Worm (Caenorhabditis elegans) whole organism, young adult: ENCODE data around the gene ints-11.
A peak's percentile ranks its signal among the peaks of the same experiment; 100 is the strongest.

Experiments used
- B0261.1 ChIP-seq: sonication (generic microtip); optimal IDR thresholded peaks from 2 replicates; lab custom pipeline; 2016; ENCODE audit warnings: mild to moderate bottlenecking, missing genetic modification characterization, moderate library complexity, missing compliant biosample characterization
- D2030.7 ChIP-seq: fragments of 200-800 bp; sonication (Bioruptor generic); IDR thresholded peaks from 2 replicates; pipeline ENCODE4 v1.3.6; 2022; ENCODE audit warnings: missing genetic modification reagents, missing genetic modification characterization, missing compliant biosample characterization
- F23B12.7 ChIP-seq: sonication (generic microtip); optimal IDR thresholded peaks from 2 replicates; lab custom pipeline; 2017; ENCODE audit warnings: missing genetic modification characterization, mild to moderate bottlenecking, missing compliant biosample characterization, antibody characterized with exemption, moderate library complexity; ENCODE audit not compliant: insufficient read depth
- F33H1.4 ChIP-seq: fragments of 200-800 bp; sonication (Bioruptor generic); IDR thresholded peaks from 2 replicates; pipeline ENCODE4 v1.3.6; 2022; ENCODE audit warnings: missing genetic modification reagents, missing genetic modification characterization, missing compliant biosample characterization
- F37B4.10 ChIP-seq: fragments of 200-800 bp; sonication (Bioruptor generic); IDR thresholded peaks from 2 replicates; pipeline ENCODE4 v1.3.6; 2022; ENCODE audit warnings: missing genetic modification characterization, missing compliant biosample characterization
- F52B5.7 ChIP-seq: sonication (generic microtip); optimal IDR thresholded peaks from 2 replicates; lab custom pipeline; 2016; ENCODE audit warnings: mild to moderate bottlenecking, missing genetic modification characterization, missing compliant biosample characterization
- F57A8.1 ChIP-seq: fragments of 200-800 bp; sonication (Bioruptor generic); optimal IDR thresholded peaks from 2 replicates; lab custom pipeline; 2018; ENCODE audit warnings: mild to moderate bottlenecking, missing genetic modification characterization, moderate library complexity, missing compliant biosample characterization
- K11D2.4 ChIP-seq: fragments of 200-800 bp; sonication (Bioruptor generic); IDR thresholded peaks from 2 replicates; pipeline ENCODE4 v1.3.6; 2022; ENCODE audit warnings: missing genetic modification reagents, missing genetic modification characterization, missing compliant biosample characterization
- Y53G8AR.9 ChIP-seq: fragments of 200-800 bp; sonication (Bioruptor generic); conservative IDR thresholded peaks from 2 replicates; pipeline ENCODE4 v1.3.6; 2022; ENCODE audit warnings: missing genetic modification reagents, missing genetic modification characterization, missing compliant biosample characterization
- attf-6 ChIP-seq: fragments of 200-800 bp; sonication (Bioruptor generic); IDR thresholded peaks from 2 replicates; pipeline ENCODE4 v1.3.6; 2022; ENCODE audit warnings: missing genetic modification reagents, missing genetic modification characterization, missing compliant biosample characterization
- bed-1 ChIP-seq: fragments of 200-800 bp; sonication (Bioruptor generic); IDR thresholded peaks from 2 replicates; pipeline ENCODE4 v1.3.6; 2022; ENCODE audit warnings: missing genetic modification reagents, missing genetic modification characterization, missing compliant biosample characterization
- ceh-100 ChIP-seq: fragments of 200-800 bp; sonication (Bioruptor generic); IDR thresholded peaks from 2 replicates; pipeline ENCODE4 v1.3.6; 2022; ENCODE audit warnings: missing genetic modification reagents, missing genetic modification characterization, missing compliant biosample characterization
- chd-7 ChIP-seq: sonication (generic microtip); optimal IDR thresholded peaks from 2 replicates; lab custom pipeline; 2016; ENCODE audit warnings: mild to moderate bottlenecking, missing genetic modification characterization, moderate library complexity, missing compliant biosample characterization
- die-1 ChIP-seq: sonication (generic microtip); optimal IDR thresholded peaks from 2 replicates; lab custom pipeline; 2016; ENCODE audit warnings: missing genotype, mild to moderate bottlenecking, missing genetic modification characterization, missing compliant biosample characterization
- dpff-1 ChIP-seq: sonication (generic microtip); optimal IDR thresholded peaks from 2 replicates; lab custom pipeline; 2017; ENCODE audit warnings: mild to moderate bottlenecking, missing genetic modification characterization, missing compliant biosample characterization
- fkh-3 ChIP-seq: sonication (generic microtip); optimal IDR thresholded peaks from 2 replicates; lab custom pipeline; 2016; ENCODE audit warnings: mild to moderate bottlenecking, missing genetic modification characterization, missing compliant biosample characterization
- hlh-26 ChIP-seq: fragments of 200-800 bp; sonication (Bioruptor generic); conservative IDR thresholded peaks from 2 replicates; pipeline ENCODE4 v1.3.6; 2022; ENCODE audit warnings: missing genetic modification reagents, missing genetic modification characterization, missing compliant biosample characterization
- hmg-1.2 ChIP-seq: fragments of 200-800 bp; sonication (Bioruptor generic); IDR thresholded peaks from 2 replicates; pipeline ENCODE4 v1.3.6; 2022; ENCODE audit warnings: missing genetic modification reagents, missing genetic modification characterization, missing compliant biosample characterization
- hmg-20 ChIP-seq: fragments of 200-800 bp; sonication (Bioruptor generic); IDR thresholded peaks from 2 replicates; pipeline ENCODE4 v1.3.6; 2022; ENCODE audit warnings: missing genetic modification reagents, missing genetic modification characterization, missing compliant biosample characterization
- lir-1 ChIP-seq: fragments of 200-800 bp; sonication (Bioruptor generic); conservative IDR thresholded peaks from 2 replicates; pipeline ENCODE4 v1.3.6; 2022; ENCODE audit warnings: missing genetic modification reagents, missing genetic modification characterization, missing compliant biosample characterization
- lsl-1 ChIP-seq: fragments of 200-800 bp; sonication (Bioruptor generic); optimal IDR thresholded peaks from 2 replicates; lab custom pipeline; 2018; ENCODE audit warnings: mild to moderate bottlenecking, missing genetic modification characterization, moderate library complexity, missing compliant biosample characterization
- madf-10 ChIP-seq: sonication (generic microtip); optimal IDR thresholded peaks from 2 replicates; lab custom pipeline; 2016; ENCODE audit warnings: mild to moderate bottlenecking, missing genetic modification characterization, missing compliant biosample characterization
- madf-6 ChIP-seq: fragments of 200-800 bp; sonication (Bioruptor generic); IDR thresholded peaks from 2 replicates; pipeline ENCODE4 v1.3.6; 2022; ENCODE audit warnings: missing genetic modification reagents, missing genetic modification characterization, missing compliant biosample characterization
- madf-8 ChIP-seq: fragments of 200-800 bp; sonication (Bioruptor generic); conservative IDR thresholded peaks from 2 replicates; pipeline ENCODE4 v1.3.6; 2022; ENCODE audit warnings: missing genetic modification reagents, missing genetic modification characterization, missing compliant biosample characterization
- mxl-1 ChIP-seq: sonication (generic microtip); optimal IDR thresholded peaks from 2 replicates; lab custom pipeline; 2016; ENCODE audit warnings: missing genetic modification characterization, missing compliant biosample characterization
- nhr-80 ChIP-seq: sonication (generic microtip); optimal IDR thresholded peaks from 2 replicates; lab custom pipeline; 2016; ENCODE audit warnings: missing genetic modification characterization, missing compliant biosample characterization
- rec-8 ChIP-seq, 2 experiments: sonication (generic microtip); optimal IDR thresholded peaks; 2 replicates each; lab custom pipeline; 2016; ENCODE audit warnings: mild to moderate bottlenecking in 2 of 2, missing genetic modification characterization in 2 of 2, missing genetic modification reagents in 2 of 2, missing genotype in 2 of 2, missing biosample characterization in 1 of 2, missing compliant biosample characterization in 1 of 2, moderate library complexity in 1 of 2
- rpc-1 ChIP-seq, 2 experiments: fragments of 150-350 bp in 1 of 2; sonication (generic microtip) in 1 of 2; optimal IDR thresholded peaks; 2 replicates each; lab custom pipeline; 2014 to 2018; ENCODE audit warnings: missing biosample characterization in 1 of 2, missing genetic modification characterization in 1 of 2, missing genetic modification reagents in 1 of 2, missing genotype in 1 of 2
- snpc-1.1 ChIP-seq: sonication (generic microtip); optimal IDR thresholded peaks from 2 replicates; lab custom pipeline; 2017; ENCODE audit warnings: missing genetic modification characterization, mild to moderate bottlenecking, missing compliant biosample characterization, antibody characterized with exemption, moderate library complexity, missing genotype, missing genetic modification reagents; ENCODE audit not compliant: insufficient read depth
- snpc-3.4 ChIP-seq: sonication (generic microtip); optimal IDR thresholded peaks from 2 replicates; lab custom pipeline; 2017; ENCODE audit warnings: missing genetic modification characterization, mild to moderate bottlenecking, missing compliant biosample characterization, antibody characterized with exemption, moderate library complexity, missing genotype, missing genetic modification reagents
- sptf-2 ChIP-seq: fragments of 200-800 bp; sonication (Bioruptor generic); optimal IDR thresholded peaks from 2 replicates; lab custom pipeline; 2018; ENCODE audit warnings: mild to moderate bottlenecking, missing genetic modification characterization, missing compliant biosample characterization
- tlf-1 ChIP-seq: fragments of 200-800 bp; sonication (Bioruptor generic); optimal IDR thresholded peaks from 2 replicates; lab custom pipeline; 2018; ENCODE audit warnings: mild to moderate bottlenecking, missing genetic modification characterization, missing compliant biosample characterization
- xnd-1 ChIP-seq: sonication (generic microtip); optimal IDR thresholded peaks from 2 replicates; lab custom pipeline; 2016; ENCODE audit warnings: missing genotype, missing genetic modification reagents, missing genetic modification characterization, missing compliant biosample characterization
- ztf-22 ChIP-seq: fragments of 200-800 bp; sonication (Bioruptor generic); optimal IDR thresholded peaks from 2 replicates; lab custom pipeline; 2018; ENCODE audit warnings: mild to moderate bottlenecking, missing genetic modification characterization, moderate library complexity, missing compliant biosample characterization
- ztf-3 ChIP-seq: fragments of 200-800 bp; sonication (Bioruptor generic); optimal IDR thresholded peaks from 2 replicates; lab custom pipeline; 2018; ENCODE audit warnings: mild to moderate bottlenecking, missing genetic modification characterization, missing compliant biosample characterization
- ztf-6 ChIP-seq: fragments of 200-800 bp; sonication (Bioruptor generic); IDR thresholded peaks from 2 replicates; pipeline ENCODE4 v1.3.6; 2022; ENCODE audit warnings: missing genetic modification reagents, missing genetic modification characterization, missing compliant biosample characterization

Gene ints-11

DNA sequence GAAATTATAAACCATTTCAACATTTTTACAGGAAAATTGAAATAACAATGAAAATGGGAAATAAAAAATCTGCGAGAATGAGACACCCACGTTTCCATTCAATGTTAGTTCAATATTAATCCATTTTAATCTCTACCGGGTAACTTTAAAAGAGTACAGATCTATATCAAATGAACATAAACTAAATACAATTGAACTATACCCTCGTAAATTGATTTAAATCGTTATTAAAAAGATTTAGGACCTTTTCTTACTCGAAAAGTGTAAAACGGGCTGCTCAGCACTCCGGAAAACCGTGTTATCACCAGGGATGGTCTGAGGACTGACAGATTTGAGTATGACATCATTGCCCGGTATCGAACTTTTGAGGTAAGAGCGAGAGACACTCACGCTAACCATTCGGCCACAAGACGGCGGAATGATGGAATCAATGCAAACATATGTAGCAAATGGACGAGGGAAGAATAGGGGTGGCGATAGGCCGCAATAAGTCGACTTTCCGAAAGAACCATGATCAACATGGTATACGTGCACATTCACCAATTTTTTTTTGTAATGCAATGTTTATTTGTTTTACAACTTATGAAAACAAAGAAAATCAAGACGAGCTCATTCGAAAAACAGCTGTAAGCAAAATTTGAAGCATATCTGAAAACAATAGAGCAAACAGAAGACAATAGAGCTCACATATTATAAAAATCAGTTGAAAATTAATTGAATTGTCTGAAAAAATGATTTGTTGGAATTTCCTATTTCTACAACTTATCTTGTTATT lies 36.2 kb downstream of the ints-11 start, which contains the start of the genes chst-1 and C41C4.9 (continued):
- TF ChIP-seq mxl-1 (tag; lab: Kevin White, UChicago): peak; percentile 92
- no peak for TF ChIP-seq madf-8 (GFP tag; lab: Robert Waterston, UW)
- TF ChIP-seq hlh-26 (GFP tag; lab: Robert Waterston, UW): no peak
- TF ChIP-seq die-1 (tag; lab: Kevin White, UChicago): peak; percentile 96
- peak; percentile 75 for TF ChIP-seq ceh-100 (GFP tag; lab: Robert Waterston, UW)
- TF ChIP-seq attf-6 (GFP tag; lab: Robert Waterston, UW): peak; percentile 51; the same call in 1 of the 2 replicates
- peak; percentile 76 for TF ChIP-seq snpc-3.4 (tag; lab: Kevin White, UChicago)
- TF ChIP-seq lsl-1: no peak
- peak; percentile 93 for TF ChIP-seq F57A8.1 (GFP tag; lab: Kevin White, UChicago)
- TF ChIP-seq fkh-3: peak; percentile 84
- peak; percentile 94 for TF ChIP-seq rpc-1 (optimal IDR thresholded peaks at IDR 0.05; lab: Kevin White, UChicago)
- peak; percentile 97 for TF ChIP-seq rpc-1 (tag; optimal IDR thresholded peaks at IDR 0.05; lab: Kevin White, UChicago)
- no peak; the same call in 1 of the 2 replicates for TF ChIP-seq lir-1 (GFP tag; lab: Robert Waterston, UW)

ce11 chrII:8104998-8105397 lies 38.3 kb downstream of the ints-11 start, which contains the start of gene sfxn-5:
TSS of gene sfxn-5 (minus strand) at chrII:8105052.
- TF ChIP-seq nhr-80 (tag; lab: Kevin White, UChicago): peak; percentile 49
- TF ChIP-seq ztf-3: no peak
- no peak for TF ChIP-seq bed-1 (GFP tag; lab: Robert Waterston, UW)
- TF ChIP-seq hmg-1.2 (GFP tag; lab: Robert Waterston, UW): peak; percentile 26; the same call in 1 of the 2 replicates
- TF ChIP-seq rec-8 (tag; optimal IDR thresholded peaks at IDR 0.05; lab: Kevin White, UChicago): no peak
- TF ChIP-seq Y53G8AR.9 (GFP tag; lab: Robert Waterston, UW): no peak
- TF ChIP-seq F33H1.4 (GFP tag; lab: Robert Waterston, UW): no peak
- TF ChIP-seq madf-10 (tag; lab: Kevin White, UChicago): no peak
- TF ChIP-seq sptf-2 (GFP tag; lab: Kevin White, UChicago): no peak
- no peak for TF ChIP-seq xnd-1
- TF ChIP-seq snpc-1.1 (tag; lab: Kevin White, UChicago): no peak

DNA sequence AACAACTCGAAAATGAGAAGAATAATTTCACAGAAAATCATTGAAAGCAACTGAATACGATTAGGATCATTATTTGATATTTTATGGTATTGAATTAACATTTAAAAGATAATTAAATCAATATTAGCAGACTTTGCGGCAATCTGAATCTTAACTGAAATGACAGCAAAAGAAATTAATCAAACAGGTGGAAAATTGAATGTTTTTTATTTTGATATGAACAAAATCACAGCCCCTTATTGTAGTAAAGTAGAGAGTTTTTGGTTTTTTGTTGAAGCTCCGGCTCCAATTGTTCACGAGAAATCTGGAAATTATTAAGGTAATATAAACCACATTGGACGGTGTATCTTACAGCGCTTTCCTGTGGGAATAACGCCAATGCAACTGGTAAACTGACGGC lies 41.2 kb downstream of the ints-11 start, which contains the start of gene sre-2:
Gene sre-2 (minus strand): TSS at position 101 of the 400 bp plus-strand sequence.
- TF ChIP-seq chd-7 (tag; lab: Kevin White, UChicago): no peak
- no peak for TF ChIP-seq tlf-1
- TF ChIP-seq, all 124 proteins: peak for 0

ce11 chrII:8099212-8099784 lies 44.0 kb downstream of the ints-11 start:
- TF ChIP-seq hmg-20 (GFP tag; lab: Robert Waterston, UW) (no peak), madf-6 (GFP tag; lab: Robert Waterston, UW) (no peak), madf-8 (GFP tag; lab: Robert Waterston, UW) (no peak), dpff-1 (no peak), K11D2.4 (GFP tag; lab: Robert Waterston, UW) (no peak), F37B4.10 (GFP tag; lab: Robert Waterston, UW) (no peak), ztf-22 (no peak), B0261.1 (no peak), F23B12.7 (no peak), F52B5.7 (no peak), D2030.7 (GFP tag; lab: Robert Waterston, UW) (no peak), ztf-6 (no peak)
